Worm (Caenorhabditis elegans): Measurements from ENCODE around the gene F52D10.4.

ce11 chrX:11569744-11570359, 47.4 kb upstream of the F52D10.4 start:
- TF ChIP-seq akir-1 (GFP tag; optimal IDR thresholded peaks at IDR 0.05): no peak
- no peak for TF ChIP-seq K12H6.12 (tag; optimal IDR thresholded peaks at IDR 0.05)
- no peak for TF ChIP-seq zim-3 (tag; optimal IDR thresholded peaks at IDR 0.05)
- TF ChIP-seq gei-17 (GFP tag; optimal IDR thresholded peaks at IDR 0.05): no peak
- no peak for TF ChIP-seq mxl-1 (tag; optimal IDR thresholded peaks at IDR 0.05)
- TF ChIP-seq B0261.1 (tag; optimal IDR thresholded peaks at IDR 0.05): no peak
- TF ChIP-seq dox-1 (GFP tag; IDR thresholded peaks at IDR 0.05): no peak
- TF ChIP-seq T26A5.8 (tag; optimal IDR thresholded peaks at IDR 0.05): no peak

Measured in whole organism, young adult.